Worm (Caenorhabditis elegans) whole organism, mixed stage, embryonic: ENCODE results near the gene lido-12.
A peak's percentile ranks its signal among the peaks of the same experiment; 100 is the strongest.

ENCODE experiments used
- M03D4.4 ChIP-seq: sonication (generic microtip); optimal IDR thresholded peaks from 2 replicates; lab custom pipeline; 2017; ENCODE audit warnings: mild to moderate bottlenecking, missing genetic modification characterization, missing compliant biosample characterization
- bed-3 ChIP-seq: fragments of 200-800 bp; sonication (Bioruptor generic); optimal IDR thresholded peaks from 3 replicates; lab custom pipeline; 2018; ENCODE audit warnings: mild to moderate bottlenecking, missing genetic modification characterization, moderate library complexity, missing compliant biosample characterization
- blmp-1 ChIP-seq: fragments of 150-350 bp; optimal IDR thresholded peaks from 2 replicates; lab custom pipeline; 2014; ENCODE audit warnings: missing biosample characterization, missing genetic modification characterization
- ceh-39 ChIP-seq: fragments of 150-350 bp; optimal IDR thresholded peaks from 2 replicates; lab custom pipeline; 2014; ENCODE audit warnings: missing biosample characterization, missing genetic modification characterization
- ceh-43 ChIP-seq: fragments of 200-800 bp; sonication (Bioruptor generic); optimal IDR thresholded peaks from 2 replicates; lab custom pipeline; 2018; ENCODE audit warnings: mild to moderate bottlenecking, missing genetic modification characterization, moderate library complexity, missing compliant biosample characterization
- ceh-83 ChIP-seq: fragments of 200-800 bp; sonication (Bioruptor generic); optimal IDR thresholded peaks from 2 replicates; lab custom pipeline; 2018; ENCODE audit warnings: mild to moderate bottlenecking, missing genetic modification characterization, missing compliant biosample characterization
- ces-1 ChIP-seq: fragments of 150-350 bp; optimal IDR thresholded peaks from 2 replicates; lab custom pipeline; 2014; ENCODE audit warnings: missing biosample characterization, missing genetic modification reagents, missing genetic modification characterization
- cnd-1 ChIP-seq: fragments of 200-800 bp; sonication (Bioruptor generic); optimal IDR thresholded peaks from 2 replicates; lab custom pipeline; 2018; ENCODE audit warnings: mild to moderate bottlenecking, missing genetic modification characterization, missing compliant biosample characterization
- drap-1 ChIP-seq: fragments of 200-800 bp; sonication (Bioruptor generic); optimal IDR thresholded peaks from 3 replicates; lab custom pipeline; 2018; ENCODE audit warnings: mild to moderate bottlenecking, missing genetic modification characterization, missing compliant biosample characterization
- elt-1 ChIP-seq: sonication (generic microtip); optimal IDR thresholded peaks from 2 replicates; lab custom pipeline; 2017; ENCODE audit warnings: missing genetic modification characterization, mild to moderate bottlenecking, missing compliant biosample characterization, antibody characterized with exemption, moderate library complexity, borderline replicate concordance; ENCODE audit not compliant: insufficient read depth
- elt-3 ChIP-seq: fragments of 150-350 bp; optimal IDR thresholded peaks from 2 replicates; lab custom pipeline; 2014; ENCODE audit warnings: missing biosample characterization, missing genetic modification characterization
- flh-1 ChIP-seq: fragments of 200-800 bp; sonication (Bioruptor generic); optimal IDR thresholded peaks from 2 replicates; lab custom pipeline; 2018; ENCODE audit warnings: mild to moderate bottlenecking, missing genetic modification characterization, moderate library complexity, missing compliant biosample characterization
- ham-2 ChIP-seq: fragments of 200-800 bp; sonication (Bioruptor generic); optimal IDR thresholded peaks from 2 replicates; lab custom pipeline; 2018; ENCODE audit warnings: mild to moderate bottlenecking, missing genetic modification characterization, missing compliant biosample characterization
- hlh-1 ChIP-seq: fragments of 150-350 bp; optimal IDR thresholded peaks from 2 replicates; lab custom pipeline; 2014; ENCODE audit warnings: missing biosample characterization, missing genetic modification reagents, missing genetic modification characterization
- lin-13 ChIP-seq: fragments of 150-350 bp; optimal IDR thresholded peaks from 2 replicates; lab custom pipeline; 2014; ENCODE audit warnings: missing biosample characterization, missing genetic modification characterization
- lin-32 ChIP-seq: fragments of 200-800 bp; sonication (Bioruptor generic); optimal IDR thresholded peaks from 2 replicates; lab custom pipeline; 2018; ENCODE audit warnings: mild to moderate bottlenecking, missing genetic modification characterization, missing compliant biosample characterization
- lsy-2 ChIP-seq: fragments of 150-350 bp; optimal IDR thresholded peaks from 2 replicates; lab custom pipeline; 2014; ENCODE audit warnings: missing biosample characterization, missing genetic modification characterization
- mab-5 ChIP-seq: fragments of 150-350 bp; optimal IDR thresholded peaks from 2 replicates; lab custom pipeline; 2014; ENCODE audit warnings: missing biosample characterization, missing genetic modification characterization
- mep-1 ChIP-seq: fragments of 150-350 bp; optimal IDR thresholded peaks from 2 replicates; lab custom pipeline; 2017; ENCODE audit warnings: missing biosample characterization, missing genetic modification reagents, missing genetic modification characterization, inconsistent platforms
- mls-2 ChIP-seq: sonication (generic microtip); optimal IDR thresholded peaks from 2 replicates; lab custom pipeline; 2016; ENCODE audit warnings: mild to moderate bottlenecking, missing genetic modification characterization, moderate library complexity, missing compliant biosample characterization
- nhr-12 ChIP-seq: fragments of 150-350 bp; optimal IDR thresholded peaks from 2 replicates; lab custom pipeline; 2014; ENCODE audit warnings: missing biosample characterization, missing genetic modification characterization
- nhr-2 ChIP-seq: fragments of 150-350 bp; optimal IDR thresholded peaks from 2 replicates; lab custom pipeline; 2014; ENCODE audit warnings: missing biosample characterization, missing genetic modification characterization
- nhr-237 ChIP-seq: fragments of 150-350 bp; optimal IDR thresholded peaks from 2 replicates; lab custom pipeline; 2014; ENCODE audit warnings: missing biosample characterization, missing genetic modification characterization
- nhr-28 ChIP-seq: fragments of 150-350 bp; optimal IDR thresholded peaks from 2 replicates; lab custom pipeline; 2014; ENCODE audit warnings: missing biosample characterization, missing genetic modification characterization
- nhr-76 ChIP-seq: sonication (generic microtip); optimal IDR thresholded peaks from 2 replicates; lab custom pipeline; 2017; ENCODE audit warnings: missing biosample characterization, missing genetic modification characterization
- pha-4 ChIP-seq: fragments of 150-350 bp; optimal IDR thresholded peaks from 2 replicates; lab custom pipeline; 2018; ENCODE audit warnings: missing biosample characterization, missing genetic modification reagents, missing genetic modification characterization
- sem-2 ChIP-seq: fragments of 200-800 bp; sonication (Bioruptor generic); optimal IDR thresholded peaks from 2 replicates; lab custom pipeline; 2018; ENCODE audit warnings: mild to moderate bottlenecking, missing genetic modification characterization, missing compliant biosample characterization
- snpc-4 ChIP-seq: fragments of 150-350 bp; optimal IDR thresholded peaks from 2 replicates; lab custom pipeline; 2014; ENCODE audit warnings: missing biosample characterization, missing genetic modification characterization
- sptf-1 ChIP-seq: sonication (generic microtip); optimal IDR thresholded peaks from 2 replicates; lab custom pipeline; 2017; ENCODE audit warnings: mild to moderate bottlenecking, missing genetic modification characterization, moderate library complexity, missing compliant biosample characterization
- tbx-8 ChIP-seq: fragments of 200-800 bp; sonication (Bioruptor generic); optimal IDR thresholded peaks from 2 replicates; lab custom pipeline; 2018; ENCODE audit warnings: mild to moderate bottlenecking, missing genetic modification characterization, moderate library complexity, missing compliant biosample characterization
- unc-120 ChIP-seq: sonication (generic microtip); optimal IDR thresholded peaks from 2 replicates; lab custom pipeline; 2017; ENCODE audit warnings: missing genetic modification characterization, missing compliant biosample characterization; ENCODE audit not compliant: poor library complexity, severe bottlenecking
- unc-39 ChIP-seq: fragments of 150-350 bp; optimal IDR thresholded peaks from 2 replicates; lab custom pipeline; 2014; ENCODE audit warnings: missing biosample characterization, missing genetic modification characterization
- unc-62 ChIP-seq: fragments of 150-350 bp; optimal IDR thresholded peaks from 2 replicates; lab custom pipeline; 2014; ENCODE audit warnings: missing biosample characterization, missing genetic modification reagents, missing genetic modification characterization
- zip-8 ChIP-seq: fragments of 150-350 bp; optimal IDR thresholded peaks from 2 replicates; lab custom pipeline; 2014; ENCODE audit warnings: missing biosample characterization, missing genetic modification characterization
- ztf-11 ChIP-seq: fragments of 150-350 bp; optimal IDR thresholded peaks from 2 replicates; lab custom pipeline; 2014; ENCODE audit warnings: missing biosample characterization, missing genetic modification characterization

lido-12 gene

ce11 chrII:2994590-2995392, 10.8 kb upstream of the lido-12 start:
- TF ChIP-seq M03D4.4, result no peak
- TF ChIP-seq mab-5, result peak; percentile 98
- TF ChIP-seq unc-39 (tag; lab: Kevin White, UChicago), result peak; percentile 42
- TF ChIP-seq drap-1 (GFP tag; lab: Kevin White, UChicago), result no peak
- TF ChIP-seq mep-1 (tag; lab: Kevin White, UChicago), result no peak
- TF ChIP-seq ceh-39 (tag; lab: Kevin White, UChicago), result peak; percentile 2
- no peak for TF ChIP-seq blmp-1 (tag; lab: Kevin White, UChicago)
- no peak for TF ChIP-seq nhr-28 (tag; lab: Kevin White, UChicago)
- no peak for TF ChIP-seq ceh-83 (GFP tag; lab: Kevin White, UChicago)
- no peak for TF ChIP-seq nhr-12 (tag; lab: Kevin White, UChicago)
- TF ChIP-seq nhr-76 (tag; lab: Kevin White, UChicago), result no peak
- no peak for TF ChIP-seq bed-3
- peak; percentile 23 for TF ChIP-seq lin-32 (GFP tag; lab: Kevin White, UChicago)
- no peak for TF ChIP-seq nhr-237
- TF ChIP-seq flh-1 (GFP tag; lab: Kevin White, UChicago), result no peak
- no peak for TF ChIP-seq elt-1 (tag; lab: Kevin White, UChicago)
- no peak for TF ChIP-seq tbx-8 (GFP tag; lab: Kevin White, UChicago)
- peak; percentile 99 for TF ChIP-seq hlh-1 (tag; lab: Kevin White, UChicago)
- peak; percentile 62 for TF ChIP-seq nhr-2 (tag; lab: Kevin White, UChicago)
- no peak for TF ChIP-seq pha-4
- TF ChIP-seq lin-13 (tag; lab: Kevin White, UChicago), result no peak
- TF ChIP-seq mls-2 (tag; lab: Kevin White, UChicago), result no peak
- no peak for TF ChIP-seq sptf-1 (tag; lab: Kevin White, UChicago)
- TF ChIP-seq elt-3 (tag; lab: Kevin White, UChicago), result no peak
- TF ChIP-seq sem-2, result no peak
- TF ChIP-seq lsy-2 (tag; lab: Kevin White, UChicago), result no peak
- peak; percentile 68 for TF ChIP-seq cnd-1
- TF ChIP-seq unc-120 (tag; lab: Kevin White, UChicago), result peak; percentile 19
- TF ChIP-seq snpc-4, result no peak
- TF ChIP-seq ztf-11 (tag; lab: Kevin White, UChicago), result no peak
- peak; percentile 23 for TF ChIP-seq ces-1
- no peak for TF ChIP-seq zip-8
- TF ChIP-seq ceh-43 (GFP tag; lab: Kevin White, UChicago), result no peak
- TF ChIP-seq unc-62 (GFP tag; lab: Kevin White, UChicago), result peak; percentile 94
- no peak for TF ChIP-seq ham-2 (GFP tag; lab: Kevin White, UChicago)

- no peak for TF ChIP-seq tbx-8 (GFP tag; lab: Kevin White, UChicago)
- TF ChIP-seq zip-8, result peak; percentile 64
Measured at ce11 chrII:2996721-2997120, 8.9 kb upstream of the lido-12 start, which contains the start of gene lido-8. Gene lido-8, plus strand, starts transcription at chrII:2997021.

ce11 chrII:2997828-2998441, 7.7 kb upstream of the lido-12 start:
- peak; percentile 100 for TF ChIP-seq zip-8
- TF ChIP-seq mep-1 (tag; lab: Kevin White, UChicago), result no peak
- TF ChIP-seq cnd-1, result no peak
- no peak for TF ChIP-seq M03D4.4
- TF ChIP-seq ztf-11 (tag; lab: Kevin White, UChicago), result no peak
